Worm (Caenorhabditis elegans): Measurements from ENCODE around the gene F59E11.6.

ce11 chrV:8990194-8990649, 1.4 kb upstream of the F59E11.6 start, which contains the start of gene F59E11.7:
- TF ChIP-seq pes-1 (GFP tag; IDR thresholded peaks at IDR 0.05) (no peak), hmg-4 (GFP tag; optimal IDR thresholded peaks at IDR 0.05) (no peak), scrt-1 (GFP tag; IDR thresholded peaks at IDR 0.05) (no peak), sea-1 (GFP tag; conservative IDR thresholded peaks at IDR 0.05) (no peak), B0310.2 (tag; optimal IDR thresholded peaks at IDR 0.05) (no peak), ama-1 (optimal IDR thresholded peaks at IDR 0.05) (no peak), ceh-13 (GFP tag; optimal IDR thresholded peaks at IDR 0.05) (no peak), F13C5.2 (tag; optimal IDR thresholded peaks at IDR 0.05) (no peak)

Data from whole organism, early embryonic.